Fruit fly (Drosophila melanogaster) whole organism: ENCODE results near the gene Atg16.

Source experiments
- CG8478 ChIP-seq: fragments of >200 bp; optimal IDR thresholded peaks from 2 replicates; lab custom pipeline; 2018; ENCODE audit warnings: inconsistent platforms
- pan ChIP-seq: fragments of >200 bp; optimal IDR thresholded peaks from 2 replicates; lab custom pipeline; 2017
- psq ChIP-seq: fragments of >200 bp; optimal IDR thresholded peaks from 2 replicates; lab custom pipeline; 2017
- usp ChIP-seq: fragments of >200 bp; optimal IDR thresholded peaks from 2 replicates; lab custom pipeline; 2017; ENCODE audit warnings: missing biosample characterization, missing genetic modification characterization, mixed read lengths

DNA sequence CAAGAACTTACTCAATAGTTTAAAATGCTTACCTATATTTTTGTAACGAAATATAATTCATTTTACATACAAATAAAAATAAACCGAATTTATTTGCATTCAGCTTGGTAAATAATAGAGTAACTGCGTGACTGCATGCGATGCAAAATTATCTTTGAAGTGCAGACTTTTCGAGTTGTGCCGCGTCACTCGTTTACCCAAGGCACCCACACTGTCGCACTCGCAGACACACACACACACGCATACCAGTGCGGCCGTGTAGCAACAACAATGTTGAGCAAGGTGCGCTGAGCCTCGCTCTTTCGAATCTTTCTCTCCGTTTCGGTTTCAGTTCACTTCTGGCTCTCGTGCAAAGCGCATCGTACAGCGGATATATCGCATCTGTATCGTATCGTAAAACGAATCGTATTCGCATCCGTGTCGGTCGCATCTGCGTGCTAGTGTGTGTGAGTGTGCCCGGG is 41.9 kb upstream of the Atg16 start, which contains the start of gene CG31038:
- TF ChIP-seq psq (no peak), CG8478 (lab: Kevin White, UChicago) (no peak), usp (GFP tag; lab: Kevin White, UChicago) (no peak), pan (lab: Kevin White, UChicago) (no peak)
